Worm (Caenorhabditis elegans) whole organism, L4/young adult: ENCODE data around the gene stdh-4.

ENCODE experiments used
- W03F9.2 ChIP-seq: fragments of 150-350 bp; optimal IDR thresholded peaks from 2 replicates; lab custom pipeline; 2014; ENCODE audit warnings: missing biosample characterization, missing genetic modification characterization
- him-1 ChIP-seq: sonication (generic microtip); optimal IDR thresholded peaks from 2 replicates; lab custom pipeline; 2016; ENCODE audit warnings: missing genotype, missing genetic modification reagents, missing genetic modification characterization, missing compliant biosample characterization

- TF ChIP-seq him-1 (tag; lab: Kevin White, UChicago) (no peak), W03F9.2 (tag; lab: Kevin White, UChicago) (no peak)
Observed at ce11 chrV:8569172-8569571, 20.1 kb downstream of the stdh-4 start.
